Fruit fly (Drosophila melanogaster): ENCODE data around the gene CG2082.

DNA sequence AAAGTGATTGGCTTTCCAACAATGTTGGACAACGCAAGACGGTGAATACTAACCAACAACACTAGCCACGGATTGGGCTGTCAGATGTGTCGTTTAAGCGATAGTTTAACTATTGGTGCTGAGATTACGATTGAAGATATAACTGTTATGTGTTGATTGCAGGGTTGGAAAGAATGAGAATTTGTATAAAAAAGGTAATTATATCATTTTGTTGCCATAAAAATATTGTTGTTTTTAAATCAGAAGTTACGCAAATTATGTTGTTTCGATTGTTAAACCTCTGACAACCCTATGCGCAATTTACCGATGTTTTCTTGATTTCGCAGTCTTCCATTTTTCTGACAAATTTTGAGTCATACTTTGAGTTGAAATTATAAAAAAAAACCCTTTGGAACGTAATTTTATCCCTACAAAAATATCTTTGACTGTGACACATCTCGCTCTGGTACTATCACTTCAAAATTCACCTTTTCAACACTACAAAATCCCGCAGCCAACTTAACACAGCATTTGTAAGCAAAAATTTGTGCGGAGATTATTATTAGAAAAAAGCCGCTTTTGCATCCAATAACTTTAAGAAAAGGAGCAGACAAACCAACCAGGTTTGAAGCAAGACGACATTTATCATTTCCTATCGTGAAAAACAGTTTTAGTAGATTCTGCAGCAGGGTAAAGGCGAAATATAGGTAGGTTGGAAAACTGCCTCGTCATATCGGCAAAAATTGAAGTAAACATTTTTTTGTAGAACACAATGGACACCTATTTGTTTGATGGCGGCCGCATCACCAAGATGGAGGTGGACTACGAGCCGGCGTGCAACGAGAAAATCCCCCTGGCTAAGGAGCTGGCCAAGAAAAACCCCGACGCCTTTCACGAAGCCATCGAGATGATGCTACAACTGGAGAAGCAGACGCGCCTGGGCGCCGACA lies 8.4 kb upstream of the CG2082 start, which contains the start of the genes Hat1 and Rpn5:
- TF ChIP-seq dimm (GFP tag; IDR thresholded peaks at IDR 0.05), result no peak
- peak; percentile 74; the same call in 1 of the 2 replicates for TF ChIP-seq klu (GFP tag; IDR thresholded peaks at IDR 0.05)
- TF ChIP-seq CG9215 (GFP tag; IDR thresholded peaks at IDR 0.05), result peak; percentile 79
- TF ChIP-seq abd-A (tag; optimal IDR thresholded peaks at IDR 0.05), result no peak
- peak; percentile 59; the same call in 1 of the 2 replicates for TF ChIP-seq chm (GFP tag; IDR thresholded peaks at IDR 0.05)
- TF ChIP-seq Ada2b (GFP tag; IDR thresholded peaks at IDR 0.05), result peak; percentile 56
- TF ChIP-seq otp (GFP tag; IDR thresholded peaks at IDR 0.05), result 0 out of 3 replicates have a peak, but pooled peaks have one; percentile 9
- TF ChIP-seq CG30403 (GFP tag; optimal IDR thresholded peaks at IDR 0.05), result peak; percentile 96
- peak; percentile 69 for TF ChIP-seq Nf-YC (tag; optimal IDR thresholded peaks at IDR 0.05)
- peak; percentile 93 for TF ChIP-seq Hsf (GFP tag; optimal IDR thresholded peaks at IDR 0.05)
- TF ChIP-seq tup (GFP tag; optimal IDR thresholded peaks at IDR 0.05), result peak; percentile 56

Measured in whole organism, embryonic.